Fruit fly (Drosophila melanogaster) whole organism, embryonic: ENCODE measurements around the gene RfC4.

Experiments
- Adf1 ChIP-seq: fragments of 200-800 bp; sonication (Bioruptor generic); IDR thresholded peaks from 2 replicates; pipeline ENCODE4 v1.3.6; 2022; ENCODE audit warnings: missing biosample characterization, missing genetic modification characterization
- CG13287 ChIP-seq: fragments of 200-800 bp; sonication (Bioruptor generic); IDR thresholded peaks from 2 replicates; pipeline ENCODE4 v1.3.6; 2022; ENCODE audit warnings: missing biosample characterization, missing genetic modification characterization; ENCODE audit not compliant: partially characterized antibody
- CG13296 ChIP-seq: fragments of 200-800 bp; sonication (Bioruptor generic); optimal IDR thresholded peaks from 3 replicates; lab custom pipeline; 2018; ENCODE audit warnings: missing biosample characterization, mild to moderate bottlenecking, missing genetic modification characterization
- CG14441 ChIP-seq: fragments of 200-800 bp; sonication (Bioruptor generic); IDR thresholded peaks from 2 replicates; pipeline ENCODE4 v1.3.6; 2022; ENCODE audit warnings: missing biosample characterization, missing genetic modification characterization
- CG1602 ChIP-seq: fragments of 200-800 bp; sonication (Bioruptor generic); optimal IDR thresholded peaks from 3 replicates; lab custom pipeline; 2016; ENCODE audit warnings: missing biosample characterization, missing genetic modification characterization
- CG2202 ChIP-seq: fragments of 200-800 bp; sonication (Bioruptor generic); optimal IDR thresholded peaks from 2 replicates; lab custom pipeline; 2018; ENCODE audit warnings: missing biosample characterization, mild to moderate bottlenecking, missing genetic modification characterization
- CG2889 ChIP-seq: fragments of 200-800 bp; sonication (Bioruptor generic); IDR thresholded peaks from 3 replicates; pipeline ENCODE4 v1.3.6; 2022; ENCODE audit warnings: missing biosample characterization, missing genetic modification characterization
- CG31365 ChIP-seq: fragments of 200-800 bp; sonication (Bioruptor generic); optimal IDR thresholded peaks from 2 replicates; lab custom pipeline; 2018; ENCODE audit warnings: missing biosample characterization, mild to moderate bottlenecking, missing genetic modification characterization
- CG31441 ChIP-seq: fragments of 200-800 bp; sonication (Bioruptor generic); IDR thresholded peaks from 2 replicates; pipeline ENCODE4 v1.3.6; 2022; ENCODE audit warnings: missing biosample characterization, missing genetic modification characterization
- CG34422 ChIP-seq: fragments of 200-800 bp; sonication (Bioruptor generic); IDR thresholded peaks from 3 replicates; pipeline ENCODE4 v1.3.6; 2022; ENCODE audit warnings: missing biosample characterization, missing genetic modification characterization
- CG4854 ChIP-seq: fragments of 200-800 bp; sonication (Bioruptor generic); optimal IDR thresholded peaks from 2 replicates; lab custom pipeline; 2016; ENCODE audit warnings: missing biosample characterization, missing genetic modification characterization, inconsistent platforms
- CG5953 ChIP-seq: fragments of 200-800 bp; sonication (Bioruptor generic); IDR thresholded peaks from 2 replicates; pipeline ENCODE4 v1.3.6; 2022; ENCODE audit warnings: missing biosample characterization, missing genetic modification characterization
- CG8290 ChIP-seq, 3 experiments: fragments of 200-800 bp; sonication (Bioruptor generic); optimal IDR thresholded peaks; 2 replicates each; lab custom pipeline; 2016 to 2019; ENCODE audit warnings: missing biosample characterization in 3 of 3, missing genetic modification characterization in 3 of 3, mild to moderate bottlenecking in 2 of 3, moderate library complexity in 1 of 3
- CG8765 ChIP-seq: fragments of 200-800 bp; sonication (Bioruptor generic); IDR thresholded peaks from 2 replicates; pipeline ENCODE4 v1.3.6; 2022; ENCODE audit warnings: missing biosample characterization, missing genetic modification characterization
- CG9215 ChIP-seq: fragments of 200-800 bp; sonication (Bioruptor generic); IDR thresholded peaks from 2 replicates; pipeline ENCODE4 v1.3.6; 2022; ENCODE audit warnings: missing biosample characterization, missing genetic modification characterization
- D ChIP-seq, 2 experiments: fragments of 200-800 bp in 1 of 2; fragments of >200 bp in 1 of 2; sonication (Bioruptor generic) in 1 of 2; optimal IDR thresholded peaks; 2 replicates in 1 of 2; 3 replicates in 1 of 2; lab custom pipeline; 2017; ENCODE audit warnings: mild to moderate bottlenecking in 1 of 2, missing biosample characterization in 1 of 2, missing genetic modification characterization in 1 of 2, missing genetic modification reagents in 1 of 2
- Dbx ChIP-seq: fragments of 200-800 bp; sonication (Bioruptor generic); IDR thresholded peaks from 3 replicates; pipeline ENCODE4 v1.3.6; 2022; ENCODE audit warnings: missing biosample characterization, missing genetic modification characterization
- Elba2 ChIP-seq: fragments of 200-800 bp; sonication (Bioruptor generic); optimal IDR thresholded peaks from 3 replicates; lab custom pipeline; 2016; ENCODE audit warnings: missing biosample characterization, missing genetic modification characterization
- Fer1 ChIP-seq: fragments of 200-800 bp; sonication (Bioruptor generic); optimal IDR thresholded peaks from 2 replicates; lab custom pipeline; 2017; ENCODE audit warnings: missing biosample characterization, mild to moderate bottlenecking, missing genetic modification characterization
- MTF-1 ChIP-seq: fragments of 200-800 bp; sonication (Bioruptor generic); optimal IDR thresholded peaks from 2 replicates; lab custom pipeline; 2018; ENCODE audit warnings: missing biosample characterization, mild to moderate bottlenecking, missing genetic modification characterization, borderline replicate concordance
- NK7.1 ChIP-seq: fragments of 200-800 bp; sonication (Bioruptor generic); optimal IDR thresholded peaks from 3 replicates; lab custom pipeline; 2016; ENCODE audit warnings: missing biosample characterization, missing genetic modification characterization
- Nf-YB ChIP-seq: fragments of 200-800 bp; sonication (Bioruptor generic); optimal IDR thresholded peaks from 3 replicates; lab custom pipeline; 2019; ENCODE audit warnings: missing biosample characterization, mild to moderate bottlenecking, missing genetic modification characterization, moderate library complexity
- Rfx ChIP-seq: fragments of 200-800 bp; sonication (Bioruptor generic); IDR thresholded peaks from 2 replicates; pipeline ENCODE4 v1.3.6; 2022; ENCODE audit warnings: missing biosample characterization, missing genetic modification characterization
- Spps ChIP-seq: fragments of 200-800 bp; sonication (Bioruptor generic); optimal IDR thresholded peaks from 2 replicates; lab custom pipeline; 2018; ENCODE audit warnings: missing biosample characterization, mild to moderate bottlenecking, missing genetic modification characterization
- ara ChIP-seq: fragments of 200-800 bp; sonication (Bioruptor generic); IDR thresholded peaks from 2 replicates; pipeline ENCODE4 v1.3.6; 2022; ENCODE audit warnings: missing biosample characterization, missing genetic modification characterization
- br ChIP-seq: fragments of >200 bp; optimal IDR thresholded peaks from 2 replicates; lab custom pipeline; 2017
- ci ChIP-seq: fragments of 200-800 bp; sonication (Bioruptor generic); IDR thresholded peaks from 3 replicates; pipeline ENCODE4 v1.3.6; 2022; ENCODE audit warnings: missing biosample characterization, missing genetic modification characterization
- disco-r ChIP-seq: fragments of 200-800 bp; sonication (Bioruptor generic); optimal IDR thresholded peaks from 2 replicates; lab custom pipeline; 2016; ENCODE audit warnings: missing biosample characterization, missing genetic modification characterization
- dmrt11E ChIP-seq: fragments of 200-800 bp; sonication (Bioruptor generic); optimal IDR thresholded peaks from 3 replicates; lab custom pipeline; 2018; ENCODE audit warnings: missing biosample characterization, mild to moderate bottlenecking, missing genetic modification characterization, moderate library complexity
- dysf ChIP-seq: fragments of 200-800 bp; sonication (Bioruptor generic); IDR thresholded peaks from 3 replicates; pipeline ENCODE4 v1.3.6; 2022; ENCODE audit warnings: missing biosample characterization, missing genetic modification characterization
- fd64A ChIP-seq: fragments of 200-800 bp; sonication (Bioruptor generic); optimal IDR thresholded peaks from 3 replicates; lab custom pipeline; 2018; ENCODE audit warnings: missing biosample characterization, mild to moderate bottlenecking, missing genetic modification characterization
- gcm2 ChIP-seq: fragments of 200-800 bp; sonication (Bioruptor generic); optimal IDR thresholded peaks from 2 replicates; lab custom pipeline; 2016; ENCODE audit warnings: missing biosample characterization, missing genetic modification characterization
- grau ChIP-seq: fragments of 200-800 bp; optimal IDR thresholded peaks from 3 replicates; lab custom pipeline; 2019; ENCODE audit warnings: missing biosample characterization, mild to moderate bottlenecking, missing genetic modification characterization, moderate library complexity
- gro ChIP-seq: fragments of 200-800 bp; sonication (Bioruptor generic); optimal IDR thresholded peaks from 2 replicates; lab custom pipeline; 2016; ENCODE audit warnings: missing biosample characterization, missing genetic modification characterization
- gt ChIP-seq: fragments of 200-800 bp; sonication (Bioruptor generic); IDR thresholded peaks from 2 replicates; pipeline ENCODE4 v1.3.6; 2022; ENCODE audit warnings: missing biosample characterization, missing genetic modification characterization
- ham ChIP-seq: fragments of 200-800 bp; sonication (Bioruptor generic); IDR thresholded peaks from 2 replicates; pipeline ENCODE4 v1.3.6; 2022; ENCODE audit warnings: missing biosample characterization, missing genetic modification characterization
- her ChIP-seq: fragments of 200-800 bp; sonication (Bioruptor generic); optimal IDR thresholded peaks from 2 replicates; lab custom pipeline; 2016; ENCODE audit warnings: missing biosample characterization, missing genetic modification characterization
- inv ChIP-seq: fragments of 200-800 bp; sonication (Bioruptor generic); IDR thresholded peaks from 2 replicates; pipeline ENCODE4 v1.3.6; 2022; ENCODE audit warnings: missing biosample characterization, missing genetic modification characterization; ENCODE audit not compliant: partially characterized antibody
- lmd ChIP-seq: fragments of 200-800 bp; sonication (Bioruptor generic); IDR thresholded peaks from 2 replicates; pipeline ENCODE4 v1.3.6; 2022; ENCODE audit warnings: missing biosample characterization, missing genetic modification characterization
- odd ChIP-seq: fragments of 200-800 bp; sonication (Bioruptor generic); optimal IDR thresholded peaks from 2 replicates; lab custom pipeline; 2017; ENCODE audit warnings: missing biosample characterization, mild to moderate bottlenecking, missing genetic modification characterization
- peb ChIP-seq: fragments of 200-800 bp; sonication (Bioruptor generic); IDR thresholded peaks from 2 replicates; pipeline ENCODE4 v1.3.6; 2022; ENCODE audit warnings: missing biosample characterization, missing genetic modification characterization
- pnt ChIP-seq: fragments of 200-800 bp; sonication (Bioruptor generic); optimal IDR thresholded peaks from 3 replicates; lab custom pipeline; 2016; ENCODE audit warnings: missing biosample characterization, missing genetic modification characterization
- salm ChIP-seq: fragments of 200-800 bp; sonication (Bioruptor generic); optimal IDR thresholded peaks from 2 replicates; lab custom pipeline; 2018; ENCODE audit warnings: missing biosample characterization, mild to moderate bottlenecking, missing genetic modification characterization
- sd ChIP-seq: fragments of 200-800 bp; sonication (Bioruptor generic); optimal IDR thresholded peaks from 3 replicates; lab custom pipeline; 2018; ENCODE audit warnings: missing biosample characterization, mild to moderate bottlenecking, missing genetic modification characterization, moderate library complexity
- stc ChIP-seq: fragments of 200-800 bp; sonication (Bioruptor generic); IDR thresholded peaks from 2 replicates; pipeline ENCODE4 v1.3.6; 2022; ENCODE audit warnings: missing biosample characterization, missing genetic modification characterization
- stwl ChIP-seq: fragments of 200-800 bp; sonication (Bioruptor generic); optimal IDR thresholded peaks from 3 replicates; lab custom pipeline; 2018; ENCODE audit warnings: missing biosample characterization, mild to moderate bottlenecking, missing genetic modification characterization, moderate library complexity
- tio ChIP-seq: fragments of 200-800 bp; sonication (Bioruptor generic); optimal IDR thresholded peaks from 2 replicates; lab custom pipeline; 2017; ENCODE audit warnings: missing biosample characterization, missing genetic modification characterization, inconsistent platforms
- unpg ChIP-seq: fragments of 200-800 bp; sonication (Bioruptor generic); optimal IDR thresholded peaks from 3 replicates; lab custom pipeline; 2018; ENCODE audit warnings: missing biosample characterization, mild to moderate bottlenecking, missing genetic modification characterization, moderate library complexity
- wek ChIP-seq: fragments of 200-800 bp; sonication (Bioruptor generic); optimal IDR thresholded peaks from 3 replicates; lab custom pipeline; 2018; ENCODE audit warnings: missing biosample characterization, mild to moderate bottlenecking, missing genetic modification characterization, moderate library complexity
- zen ChIP-seq: fragments of 200-800 bp; sonication (Bioruptor generic); optimal IDR thresholded peaks from 3 replicates; lab custom pipeline; 2018; ENCODE audit warnings: missing biosample characterization, mild to moderate bottlenecking, missing genetic modification characterization, moderate library complexity

RfC4 gene

DNA sequence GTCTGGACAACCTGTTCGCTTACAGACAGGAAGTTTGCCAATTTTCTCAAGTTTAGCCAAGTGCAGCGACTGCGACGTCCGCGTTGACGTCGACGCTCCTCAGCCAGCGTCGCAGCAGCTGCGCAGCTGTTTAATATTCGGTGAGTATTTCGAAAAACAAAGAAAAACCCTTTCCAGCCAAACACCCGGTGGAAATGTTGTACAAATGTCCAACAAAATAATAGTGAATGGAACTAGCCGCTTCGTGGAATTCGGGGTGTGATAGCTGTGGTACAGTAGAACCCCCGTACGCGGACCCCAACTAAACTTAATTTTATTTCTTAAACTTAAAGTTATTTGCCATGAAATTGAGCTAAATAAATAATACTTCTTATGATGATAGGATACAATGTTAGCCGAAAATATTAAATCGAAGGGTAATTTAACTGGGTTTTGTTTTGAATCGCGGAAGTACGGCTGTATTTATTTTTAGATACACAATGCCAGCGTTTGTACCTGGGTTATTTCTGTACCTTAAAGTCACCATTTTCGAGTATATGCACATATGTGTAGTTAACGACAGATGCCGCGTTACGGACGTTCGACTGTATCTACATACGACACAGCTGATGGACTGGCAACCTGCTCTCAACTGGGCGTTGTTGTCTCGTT is 26.9 kb downstream of the RfC4 start (continued):
- TF ChIP-seq Rfx (GFP tag; lab: Robert Waterston, UW) (peak; percentile 69), dysf (peak; percentile 80), lmd (GFP tag; lab: Robert Waterston, UW) (peak; percentile 74), CG8765 (GFP tag; lab: Robert Waterston, UW) (no peak), Nf-YB (GFP tag; lab: Kevin White, UChicago) (peak; percentile 62), Spps (tag; lab: Kevin White, UChicago) (peak; percentile 28), Dbx (GFP tag; lab: Robert Waterston, UW) (peak; percentile 62; the same call in 2 of the 3 replicates), CG31441 (GFP tag; lab: Robert Waterston, UW) (peak; percentile 78), gt (GFP tag; lab: Robert Waterston, UW) (no peak), CG1602 (GFP tag; lab: Kevin White, UChicago) (peak; percentile 63), CG2889 (no peak), CG14441 (peak; percentile 58), zen (tag; lab: Kevin White, UChicago) (peak; percentile 61), peb (no peak), disco-r (GFP tag; lab: Kevin White, UChicago) (no peak), unpg (peak; percentile 69), inv (GFP tag; lab: Robert Waterston, UW) (no peak), CG5953 (GFP tag; lab: Robert Waterston, UW) (no peak), MTF-1 (no peak), D (optimal IDR thresholded peaks at IDR 0.05; lab: Kevin White, UChicago) (no peak), D (GFP tag; optimal IDR thresholded peaks at IDR 0.05; lab: Kevin White, UChicago) (peak; percentile 81), ara (GFP tag; lab: Robert Waterston, UW) (peak; percentile 64; the same call in 1 of the 2 replicates), CG13287 (no peak), gcm2 (GFP tag; lab: Kevin White, UChicago) (no peak), pnt (GFP tag; lab: Kevin White, UChicago) (peak; percentile 20), br (lab: Kevin White, UChicago) (no peak), ci (peak; percentile 78), stc (GFP tag; lab: Robert Waterston, UW) (no peak), sd (peak; percentile 81), Fer1 (GFP tag; lab: Kevin White, UChicago) (peak; percentile 80), CG31365 (tag; lab: Kevin White, UChicago) (peak; percentile 32), CG9215 (GFP tag; lab: Robert Waterston, UW) (peak; percentile 67), Elba2 (no peak), NK7.1 (GFP tag; lab: Kevin White, UChicago) (peak; percentile 70), grau (tag; lab: Kevin White, UChicago) (peak; percentile 97), dmrt11E (peak; percentile 75), her (peak; percentile 18), tio (GFP tag; lab: Kevin White, UChicago) (no peak), CG34422 (GFP tag; lab: Robert Waterston, UW) (no peak), odd (GFP tag; lab: Kevin White, UChicago) (peak; percentile 74), CG4854 (GFP tag; lab: Kevin White, UChicago) (peak; percentile 71), Adf1 (peak; percentile 92), CG2202 (tag; lab: Kevin White, UChicago) (peak; percentile 48), wek (GFP tag; lab: Kevin White, UChicago) (no peak), stwl (no peak), gro (peak; percentile 32), ham (GFP tag; lab: Robert Waterston, UW) (no peak), CG13296 (peak; percentile 79), salm (tag; lab: Kevin White, UChicago) (peak; percentile 46), fd64A (GFP tag; lab: Kevin White, UChicago) (peak; percentile 5), CG8290 (GFP tag; optimal IDR thresholded peaks at IDR 0.05; lab: Kevin White, UChicago) (peak; percentile 64), CG8290 (tag; optimal IDR thresholded peaks at IDR 0.05; lab: Kevin White, UChicago) (peak in 1 of 2 experiments; percentile 50)
